Worm (Caenorhabditis elegans): Measurements from ENCODE around the gene F01G10.6.

The F01G10.6 gene

DNA sequence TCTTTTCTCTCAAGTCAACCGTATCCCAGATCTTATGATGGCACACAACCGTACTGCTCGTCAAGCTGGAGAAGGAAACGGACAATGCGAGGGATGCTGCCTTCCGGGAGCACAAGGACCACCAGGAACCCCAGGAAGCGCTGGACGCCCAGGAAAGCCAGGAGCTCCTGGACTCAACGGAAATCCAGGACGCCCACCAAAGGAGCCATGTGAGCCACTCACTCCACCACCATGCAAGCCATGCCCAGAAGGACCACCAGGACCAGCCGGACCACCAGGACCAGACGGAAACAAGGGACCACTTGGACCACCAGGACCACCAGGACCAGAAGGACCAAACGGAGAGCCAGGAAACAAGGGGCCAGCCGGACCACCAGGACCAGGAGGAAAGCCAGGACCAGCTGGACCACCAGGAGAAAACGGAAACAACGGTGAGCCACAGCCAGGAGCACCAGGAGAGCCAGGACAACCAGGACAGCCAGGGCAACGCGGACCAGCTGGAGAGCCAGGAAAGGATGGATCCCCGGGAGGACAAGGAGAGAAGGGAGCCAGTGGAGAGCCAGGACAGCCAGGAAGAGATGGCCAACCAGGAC is 10.6 kb downstream of the F01G10.6 start (continued):
- no peak for TF ChIP-seq hlh-26 (GFP tag; conservative IDR thresholded peaks at IDR 0.05)

DNA sequence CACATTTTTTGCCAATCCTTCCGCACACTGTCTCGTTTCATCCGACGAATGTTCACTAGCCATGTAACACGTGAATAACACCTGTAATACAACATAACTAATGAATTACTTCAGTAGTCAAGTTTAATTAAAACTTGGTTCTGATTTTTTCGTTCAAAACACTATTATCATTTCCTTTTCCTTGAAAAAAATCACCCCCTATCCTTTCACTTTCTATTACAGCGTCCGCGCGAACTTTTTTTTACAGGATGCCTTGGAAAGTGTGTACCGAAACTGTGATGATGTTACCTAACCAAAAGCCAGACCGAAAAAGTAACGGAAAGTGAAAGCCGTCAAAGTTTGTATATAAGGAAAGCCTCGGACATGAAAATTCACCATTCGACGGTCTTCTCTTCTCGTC is 11.4 kb downstream of the F01G10.6 start, which contains the start of gene col-124:
Gene col-124 (plus strand): TSS at position 374 of the 400 bp plus-strand sequence.
- TF ChIP-seq C06A6.2 (GFP tag; conservative IDR thresholded peaks at IDR 0.05) (no peak), tlf-1 (GFP tag; optimal IDR thresholded peaks at IDR 0.05) (no peak), nhr-80 (tag; optimal IDR thresholded peaks at IDR 0.05) (no peak), madf-10 (tag; optimal IDR thresholded peaks at IDR 0.05) (no peak), ztf-25 (GFP tag; IDR thresholded peaks at IDR 0.05) (no peak), F22D6.2 (tag; optimal IDR thresholded peaks at IDR 0.05) (no peak), let-526 (GFP tag; IDR thresholded peaks at IDR 0.05) (no peak), mxl-1 (tag; optimal IDR thresholded peaks at IDR 0.05) (no peak), let-607 (tag; optimal IDR thresholded peaks at IDR 0.05) (no peak), attf-5 (GFP tag; optimal IDR thresholded peaks at IDR 0.05) (no peak), efl-1 (GFP tag; optimal IDR thresholded peaks at IDR 0.05) (no peak)

DNA sequence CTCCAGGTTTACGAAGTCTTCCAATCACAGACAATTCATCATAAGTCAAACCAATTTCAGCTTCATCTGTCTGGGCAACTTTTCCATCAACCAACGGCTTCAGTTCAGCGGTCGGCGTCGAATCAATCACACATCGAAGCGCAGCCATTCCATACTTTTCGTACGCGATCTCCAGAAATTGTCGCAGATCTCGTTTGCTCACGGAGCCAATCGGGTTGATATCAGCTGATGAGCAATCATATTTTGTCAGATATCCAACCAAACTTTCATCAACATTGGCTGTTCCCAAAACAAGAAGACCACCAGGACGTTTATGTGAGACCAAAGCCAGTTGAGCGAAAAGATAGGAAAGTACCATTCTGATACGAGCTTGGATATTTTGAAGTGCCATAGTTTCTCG is 12.0 kb downstream of the F01G10.6 start:
- TF ChIP-seq lir-1 (GFP tag; conservative IDR thresholded peaks at IDR 0.05), result no peak
- TF ChIP-seq Y67H2A.10 (GFP tag; conservative IDR thresholded peaks at IDR 0.05), result no peak
- TF ChIP-seq chd-7 (tag; optimal IDR thresholded peaks at IDR 0.05), result no peak
- no peak for TF ChIP-seq K12H6.12 (tag; optimal IDR thresholded peaks at IDR 0.05)
- TF ChIP-seq nhr-80 (tag; optimal IDR thresholded peaks at IDR 0.05), result no peak
- TF ChIP-seq let-607 (tag; optimal IDR thresholded peaks at IDR 0.05), result no peak
- no peak for TF ChIP-seq F49E8.2 (tag; optimal IDR thresholded peaks at IDR 0.05; ENCODE audit: insufficient read depth)
- no peak for TF ChIP-seq unc-62 (GFP tag; optimal IDR thresholded peaks at IDR 0.05)
- TF ChIP-seq T26A5.8 (tag; optimal IDR thresholded peaks at IDR 0.05), result no peak
- TF ChIP-seq aptf-3 (GFP tag; IDR thresholded peaks at IDR 0.05), result no peak
- no peak for TF ChIP-seq ceh-40 (GFP tag; IDR thresholded peaks at IDR 0.05)
- TF ChIP-seq cebp-2 (GFP tag; IDR thresholded peaks at IDR 0.05), result no peak
- TF ChIP-seq zfh-2 (GFP tag; conservative IDR thresholded peaks at IDR 0.05), result no peak
- no peak for TF ChIP-seq Y95B8A.8 (GFP tag; IDR thresholded peaks at IDR 0.05)
- TF ChIP-seq lsl-1 (GFP tag; optimal IDR thresholded peaks at IDR 0.05), result no peak
- TF ChIP-seq zim-3 (tag; optimal IDR thresholded peaks at IDR 0.05), result no peak
- no peak for TF ChIP-seq lsy-27 (tag; optimal IDR thresholded peaks at IDR 0.05; ENCODE audit: borderline replicate concordance, insufficient read depth)

DNA sequence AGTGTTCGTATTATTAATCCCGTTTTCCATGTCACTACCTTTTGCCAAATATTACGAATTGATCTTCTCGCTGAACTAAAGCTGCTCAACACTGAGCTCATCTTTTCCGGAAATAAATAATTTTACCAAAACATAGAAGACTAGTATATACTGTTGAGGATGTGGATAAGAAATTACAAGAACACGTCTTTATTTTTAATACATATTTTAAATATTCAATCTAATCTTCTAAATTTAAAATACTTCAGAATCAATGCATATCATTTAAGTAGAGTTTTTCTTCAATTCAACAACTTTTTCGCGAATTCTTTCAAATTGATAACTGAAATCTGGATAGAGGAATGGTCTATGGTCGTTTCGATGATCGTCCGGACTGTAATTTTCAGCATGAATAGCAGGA is 12.6 kb downstream of the F01G10.6 start, which contains the start of gene abt-1:
Gene abt-1 (minus strand): TSS at position 101 of the 400 bp plus-strand sequence.
- no peak for TF ChIP-seq snpc-4 (GFP tag; optimal IDR thresholded peaks at IDR 0.05)
- no peak for TF ChIP-seq snpc-4 (tag; optimal IDR thresholded peaks at IDR 0.05)
- no peak for TF ChIP-seq Y67H2A.10 (GFP tag; conservative IDR thresholded peaks at IDR 0.05)
- TF ChIP-seq xnd-1 (tag; optimal IDR thresholded peaks at IDR 0.05), result no peak
- no peak for TF ChIP-seq ztf-6 (GFP tag; IDR thresholded peaks at IDR 0.05)
- no peak for TF ChIP-seq lin-40 (tag; optimal IDR thresholded peaks at IDR 0.05)
- TF ChIP-seq let-607 (tag; optimal IDR thresholded peaks at IDR 0.05), result no peak
- no peak for TF ChIP-seq lin-54 (GFP tag; optimal IDR thresholded peaks at IDR 0.05)

Data from whole organism, young adult.